Worm (Caenorhabditis elegans) whole organism, young adult: Measurements from ENCODE around the gene mrps-10.

Source experiments
- C06A6.2 ChIP-seq: fragments of 200-800 bp; sonication (Bioruptor generic); conservative IDR thresholded peaks from 2 replicates; pipeline ENCODE4 v1.3.6; 2022; ENCODE audit warnings: missing genetic modification characterization, missing compliant biosample characterization
- F10E7.11 ChIP-seq: sonication (generic microtip); optimal IDR thresholded peaks from 2 replicates; lab custom pipeline; 2017; ENCODE audit warnings: mild to moderate bottlenecking, missing genetic modification characterization, moderate library complexity, missing compliant biosample characterization
- F23B12.7 ChIP-seq: sonication (generic microtip); optimal IDR thresholded peaks from 2 replicates; lab custom pipeline; 2017; ENCODE audit warnings: missing genetic modification characterization, mild to moderate bottlenecking, missing compliant biosample characterization, antibody characterized with exemption, moderate library complexity; ENCODE audit not compliant: insufficient read depth
- F49E8.2 ChIP-seq: sonication (generic microtip); optimal IDR thresholded peaks from 3 replicates; lab custom pipeline; 2017; ENCODE audit warnings: missing genetic modification characterization, mild to moderate bottlenecking, missing compliant biosample characterization, antibody characterized with exemption, moderate library complexity; ENCODE audit not compliant: insufficient read depth
- F52B5.7 ChIP-seq: sonication (generic microtip); optimal IDR thresholded peaks from 2 replicates; lab custom pipeline; 2016; ENCODE audit warnings: mild to moderate bottlenecking, missing genetic modification characterization, missing compliant biosample characterization
- F57C9.4 ChIP-seq: sonication (generic microtip); optimal IDR thresholded peaks from 2 replicates; lab custom pipeline; 2017; ENCODE audit warnings: mild to moderate bottlenecking, missing genetic modification characterization, missing compliant biosample characterization
- K12H6.12 ChIP-seq: fragments of 200-800 bp; sonication (Bioruptor generic); optimal IDR thresholded peaks from 2 replicates; lab custom pipeline; 2018; ENCODE audit warnings: mild to moderate bottlenecking, missing genetic modification characterization, missing compliant biosample characterization
- Y56A3A.18 ChIP-seq: fragments of 200-800 bp; sonication (Bioruptor generic); IDR thresholded peaks from 2 replicates; pipeline ENCODE4 v1.3.6; 2022; ENCODE audit warnings: missing genetic modification reagents, missing genetic modification characterization, missing compliant biosample characterization
- aptf-2 ChIP-seq: fragments of 200-800 bp; sonication (Bioruptor generic); conservative IDR thresholded peaks from 2 replicates; pipeline ENCODE4 v1.3.6; 2022; ENCODE audit warnings: missing genetic modification reagents, missing genetic modification characterization, missing compliant biosample characterization
- attf-6 ChIP-seq: fragments of 200-800 bp; sonication (Bioruptor generic); IDR thresholded peaks from 2 replicates; pipeline ENCODE4 v1.3.6; 2022; ENCODE audit warnings: missing genetic modification reagents, missing genetic modification characterization, missing compliant biosample characterization
- bed-2 ChIP-seq: fragments of 200-800 bp; sonication (Bioruptor generic); IDR thresholded peaks from 2 replicates; pipeline ENCODE4 v1.3.6; 2022; ENCODE audit warnings: missing genetic modification reagents, missing genetic modification characterization, missing compliant biosample characterization
- ccch-3 ChIP-seq: fragments of 200-800 bp; sonication (Bioruptor generic); optimal IDR thresholded peaks from 2 replicates; lab custom pipeline; 2018; ENCODE audit warnings: mild to moderate bottlenecking, missing genetic modification characterization, missing compliant biosample characterization
- ceh-27 ChIP-seq: fragments of 200-800 bp; sonication (Bioruptor generic); optimal IDR thresholded peaks from 2 replicates; lab custom pipeline; 2018; ENCODE audit warnings: mild to moderate bottlenecking, missing genetic modification characterization, moderate library complexity, missing compliant biosample characterization
- chd-7 ChIP-seq: sonication (generic microtip); optimal IDR thresholded peaks from 2 replicates; lab custom pipeline; 2016; ENCODE audit warnings: mild to moderate bottlenecking, missing genetic modification characterization, moderate library complexity, missing compliant biosample characterization
- dpl-1 ChIP-seq: fragments of 150-350 bp; optimal IDR thresholded peaks from 2 replicates; lab custom pipeline; 2014; ENCODE audit warnings: missing biosample characterization, missing genetic modification reagents, missing genetic modification characterization
- ekl-4 ChIP-seq: fragments of 200-800 bp; sonication (Bioruptor generic); IDR thresholded peaks from 2 replicates; pipeline ENCODE4 v1.3.6; 2022; ENCODE audit warnings: missing genetic modification reagents, missing genetic modification characterization, missing compliant biosample characterization
- hlh-12 ChIP-seq: sonication (generic microtip); optimal IDR thresholded peaks from 2 replicates; lab custom pipeline; 2016; ENCODE audit warnings: missing genetic modification characterization, missing compliant biosample characterization
- hrde-1 ChIP-seq: sonication (generic microtip); optimal IDR thresholded peaks from 2 replicates; lab custom pipeline; 2016; ENCODE audit warnings: missing genetic modification characterization, mild to moderate bottlenecking, missing compliant biosample characterization, moderate library complexity, missing genotype, missing genetic modification reagents, borderline replicate concordance
- lin-40 ChIP-seq: sonication (generic microtip); optimal IDR thresholded peaks from 2 replicates; lab custom pipeline; 2016; ENCODE audit warnings: missing genetic modification characterization, mild to moderate bottlenecking, missing compliant biosample characterization, missing genotype, missing genetic modification reagents
- lir-1 ChIP-seq: fragments of 200-800 bp; sonication (Bioruptor generic); conservative IDR thresholded peaks from 2 replicates; pipeline ENCODE4 v1.3.6; 2022; ENCODE audit warnings: missing genetic modification reagents, missing genetic modification characterization, missing compliant biosample characterization
- madf-3 ChIP-seq: fragments of 200-800 bp; sonication (Bioruptor generic); IDR thresholded peaks from 2 replicates; pipeline ENCODE4 v1.3.6; 2022; ENCODE audit warnings: missing genetic modification reagents, missing genetic modification characterization, missing compliant biosample characterization
- nfyb-1 ChIP-seq: fragments of 200-800 bp; sonication (Bioruptor generic); IDR thresholded peaks from 2 replicates; pipeline ENCODE4 v1.3.6; 2022; ENCODE audit warnings: missing genetic modification reagents, missing genetic modification characterization, missing compliant biosample characterization
- nhr-179 ChIP-seq: sonication (generic microtip); optimal IDR thresholded peaks from 2 replicates; lab custom pipeline; 2016; ENCODE audit warnings: mild to moderate bottlenecking, missing genetic modification characterization, missing compliant biosample characterization
- nhr-80 ChIP-seq: sonication (generic microtip); optimal IDR thresholded peaks from 2 replicates; lab custom pipeline; 2016; ENCODE audit warnings: missing genetic modification characterization, missing compliant biosample characterization
- nhr-90 ChIP-seq: sonication (generic microtip); optimal IDR thresholded peaks from 2 replicates; lab custom pipeline; 2016; ENCODE audit warnings: missing genotype, mild to moderate bottlenecking, missing genetic modification characterization, missing compliant biosample characterization
- rcor-1 ChIP-seq: fragments of 200-800 bp; sonication (Bioruptor generic); IDR thresholded peaks from 2 replicates; pipeline ENCODE4 v1.3.6; 2022; ENCODE audit warnings: missing genetic modification reagents, missing genetic modification characterization, missing compliant biosample characterization
- snpc-3.4 ChIP-seq: sonication (generic microtip); optimal IDR thresholded peaks from 2 replicates; lab custom pipeline; 2017; ENCODE audit warnings: missing genetic modification characterization, mild to moderate bottlenecking, missing compliant biosample characterization, antibody characterized with exemption, moderate library complexity, missing genotype, missing genetic modification reagents
- xnd-1 ChIP-seq: sonication (generic microtip); optimal IDR thresholded peaks from 2 replicates; lab custom pipeline; 2016; ENCODE audit warnings: missing genotype, missing genetic modification reagents, missing genetic modification characterization, missing compliant biosample characterization
- zfh-2 ChIP-seq: fragments of 200-800 bp; sonication (Bioruptor generic); conservative IDR thresholded peaks from 2 replicates; pipeline ENCODE4 v1.3.6; 2022; ENCODE audit warnings: missing genetic modification reagents, missing genetic modification characterization, missing compliant biosample characterization
- zim-3 ChIP-seq: sonication (generic microtip); optimal IDR thresholded peaks from 2 replicates; lab custom pipeline; 2017; ENCODE audit warnings: mild to moderate bottlenecking, missing genetic modification characterization, moderate library complexity, missing compliant biosample characterization
- ztf-26 ChIP-seq: sonication (generic microtip); optimal IDR thresholded peaks from 2 replicates; lab custom pipeline; 2017; ENCODE audit warnings: missing genetic modification characterization, missing compliant biosample characterization
- ztf-28 ChIP-seq: fragments of 200-800 bp; sonication (Bioruptor generic); IDR thresholded peaks from 2 replicates; pipeline ENCODE4 v1.3.6; 2022; ENCODE audit warnings: missing genetic modification reagents, missing genetic modification characterization, missing compliant biosample characterization
- ztf-6 ChIP-seq: fragments of 200-800 bp; sonication (Bioruptor generic); IDR thresholded peaks from 2 replicates; pipeline ENCODE4 v1.3.6; 2022; ENCODE audit warnings: missing genetic modification reagents, missing genetic modification characterization, missing compliant biosample characterization

The mrps-10 gene

ce11 chrIII:12932776-12933175 is 6.4 kb downstream of the mrps-10 start:
- TF ChIP-seq lin-40 (tag; lab: Kevin White, UChicago), result no peak
- TF ChIP-seq F49E8.2, result no peak
- TF ChIP-seq ztf-6 (GFP tag; lab: Robert Waterston, UW), result no peak
- no peak for TF ChIP-seq ztf-26

- no peak for TF ChIP-seq hlh-12 (tag; lab: Kevin White, UChicago)
These were observed 8.1 kb downstream of the mrps-10 start, which contains the start of gene epg-3 for ce11 chrIII:12934417-12934816. Gene epg-3 (plus strand): TSS chrIII:12934717.

DNA sequence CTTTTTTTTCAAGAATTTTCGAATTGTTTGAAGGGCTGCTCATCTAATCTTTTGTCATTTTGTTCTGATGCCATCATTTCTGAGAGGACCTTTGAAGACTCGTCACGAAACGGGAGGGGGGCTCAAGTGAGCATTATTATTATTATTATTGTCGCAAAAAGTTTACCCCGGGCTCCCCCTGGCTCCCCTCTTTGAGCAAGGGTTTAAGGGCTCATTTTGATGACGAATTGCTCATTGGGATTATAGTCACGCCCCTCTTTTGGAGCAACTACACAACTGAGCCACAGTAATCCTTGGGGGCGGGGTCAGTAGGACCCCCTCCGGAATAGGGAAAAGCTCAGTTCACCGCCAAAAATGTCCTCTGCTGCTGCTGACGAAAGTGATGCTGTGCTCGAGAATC is 15.9 kb downstream of the mrps-10 start, which contains the start of gene unc-25:
unc-25 (plus strand) TSS at position 345 of the 400 bp plus-strand sequence.
- TF ChIP-seq attf-6 (GFP tag; lab: Robert Waterston, UW), result 0 out of 2 replicates have a peak, but pooled peaks have one; percentile 49
- peak; percentile 17 for TF ChIP-seq chd-7 (tag; lab: Kevin White, UChicago)
- no peak for TF ChIP-seq ekl-4 (GFP tag; lab: Robert Waterston, UW)
- 0 out of 2 replicates have a peak, but pooled peaks have one; percentile 16 for TF ChIP-seq zfh-2 (GFP tag; lab: Robert Waterston, UW)
- no peak for TF ChIP-seq nhr-179 (tag; lab: Kevin White, UChicago)
- TF ChIP-seq nhr-90, result no peak
- peak; percentile 48 for TF ChIP-seq F52B5.7
- peak; percentile 70 for TF ChIP-seq ceh-27 (GFP tag; lab: Kevin White, UChicago)
- TF ChIP-seq ztf-26, result no peak
- TF ChIP-seq zim-3 (tag; lab: Kevin White, UChicago), result peak; percentile 43
- TF ChIP-seq xnd-1 (tag; lab: Kevin White, UChicago), result no peak

DNA sequence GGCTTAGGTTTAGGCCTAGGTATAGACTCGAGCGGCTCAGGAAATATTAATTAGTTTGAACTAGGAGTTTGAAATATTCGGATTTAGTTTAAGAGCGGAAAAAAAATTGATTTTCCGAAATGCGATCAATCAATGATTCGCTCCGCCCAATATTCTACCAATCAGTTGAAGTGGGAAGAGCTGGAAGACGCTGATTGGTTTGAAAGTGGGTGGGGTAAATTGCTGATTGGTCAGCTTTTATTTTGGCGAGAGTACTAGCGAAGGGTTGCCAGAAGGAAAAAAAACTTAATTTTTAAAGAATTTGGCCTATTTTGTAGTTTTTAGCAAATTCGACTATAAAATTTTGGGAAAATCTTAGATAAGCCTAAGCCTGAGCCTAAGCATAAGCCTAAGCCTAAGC is 17.7 kb downstream of the mrps-10 start:
- TF ChIP-seq nfyb-1, result 0 out of 2 replicates have a peak, but pooled peaks have one; percentile 66
- no peak for TF ChIP-seq K12H6.12 (tag; lab: Kevin White, UChicago)
- no peak for TF ChIP-seq snpc-3.4 (tag; lab: Kevin White, UChicago)

- TF ChIP-seq lin-40 (tag; lab: Kevin White, UChicago) (no peak), ztf-28 (GFP tag; lab: Robert Waterston, UW) (no peak), bed-2 (GFP tag; lab: Robert Waterston, UW) (no peak), dpl-1 (GFP tag; lab: Kevin White, UChicago) (no peak), F10E7.11 (tag; lab: Kevin White, UChicago) (no peak), Y56A3A.18 (GFP tag; lab: Robert Waterston, UW) (no peak), lir-1 (GFP tag; lab: Robert Waterston, UW) (no peak), rcor-1 (GFP tag; lab: Robert Waterston, UW) (no peak), nhr-80 (tag; lab: Kevin White, UChicago) (no peak), madf-3 (no peak), C06A6.2 (GFP tag; lab: Robert Waterston, UW) (no peak), aptf-2 (no peak), ztf-6 (GFP tag; lab: Robert Waterston, UW) (no peak), F23B12.7 (tag; lab: Kevin White, UChicago) (no peak), ccch-3 (GFP tag; lab: Kevin White, UChicago) (no peak), F57C9.4 (tag; lab: Kevin White, UChicago) (no peak), hrde-1 (tag; lab: Kevin White, UChicago) (no peak)
- TF ChIP-seq, all 124 proteins: peak for 0
These were observed 18.7 kb downstream of the mrps-10 start for ce11 chrIII:12945072-12945471.
